Worm (Caenorhabditis elegans) whole organism, mixed stage, embryonic: ENCODE results near the gene C14B1.2.

ENCODE experiments used
- nhr-76 ChIP-seq: sonication (generic microtip); optimal IDR thresholded peaks from 2 replicates; lab custom pipeline; 2017; ENCODE audit warnings: missing biosample characterization, missing genetic modification characterization
- unc-39 ChIP-seq: fragments of 150-350 bp; optimal IDR thresholded peaks from 2 replicates; lab custom pipeline; 2014; ENCODE audit warnings: missing biosample characterization, missing genetic modification characterization

- TF ChIP-seq unc-39 (tag; lab: Kevin White, UChicago), result no peak
- TF ChIP-seq nhr-76 (tag; lab: Kevin White, UChicago), result no peak
Measured at ce11 chrIII:3704967-3705366, 2.9 kb downstream of the C14B1.2 start, which contains the start of gene wdr-5.1.
